Fruit fly (Drosophila melanogaster) whole organism, embryonic: ENCODE data around the gene CG11178.

ENCODE experiments used
- BtbVII ChIP-seq: fragments of 200-800 bp; sonication (Bioruptor generic); optimal IDR thresholded peaks from 3 replicates; lab custom pipeline; 2017; ENCODE audit warnings: missing biosample characterization, mild to moderate bottlenecking, missing genetic modification characterization
- CG10431 ChIP-seq: fragments of 200-800 bp; sonication (Bioruptor generic); optimal IDR thresholded peaks from 3 replicates; lab custom pipeline; 2018; ENCODE audit warnings: missing biosample characterization, mild to moderate bottlenecking, missing genetic modification characterization
- CG11398 ChIP-seq: fragments of 200-800 bp; sonication (Bioruptor generic); optimal IDR thresholded peaks from 2 replicates; lab custom pipeline; 2016; ENCODE audit warnings: missing biosample characterization, missing genetic modification characterization
- CG12659 ChIP-seq: fragments of 200-800 bp; sonication (Bioruptor generic); optimal IDR thresholded peaks from 3 replicates; lab custom pipeline; 2017; ENCODE audit warnings: mild to moderate bottlenecking, missing biosample characterization, missing genetic modification reagents, missing genetic modification characterization
- CG14014 ChIP-seq: fragments of 200-800 bp; sonication (Bioruptor generic); IDR thresholded peaks from 2 replicates; pipeline ENCODE4 v1.3.6; 2022; ENCODE audit warnings: missing biosample characterization, missing genetic modification characterization
- CG15011 ChIP-seq: fragments of 200-800 bp; sonication (Bioruptor generic); optimal IDR thresholded peaks from 3 replicates; lab custom pipeline; 2018; ENCODE audit warnings: missing biosample characterization, mild to moderate bottlenecking, missing genetic modification characterization
- CG15073 ChIP-seq: fragments of 200-800 bp; sonication (Bioruptor generic); optimal IDR thresholded peaks from 2 replicates; lab custom pipeline; 2016; ENCODE audit warnings: missing biosample characterization, missing genetic modification characterization
- CG15514 ChIP-seq: fragments of 200-800 bp; sonication (Bioruptor generic); optimal IDR thresholded peaks from 3 replicates; lab custom pipeline; 2017; ENCODE audit warnings: missing biosample characterization, missing genetic modification characterization, mild to moderate bottlenecking, moderate library complexity, missing genetic modification reagents
- CG17361 ChIP-seq: fragments of 200-800 bp; sonication (Bioruptor generic); IDR thresholded peaks from 3 replicates; pipeline ENCODE4 v1.3.6; 2022; ENCODE audit warnings: missing biosample characterization, missing genetic modification characterization
- CG18619 ChIP-seq: fragments of 200-800 bp; sonication (Bioruptor generic); optimal IDR thresholded peaks from 3 replicates; lab custom pipeline; 2017; ENCODE audit warnings: missing biosample characterization, mild to moderate bottlenecking, missing genetic modification characterization
- CG2129 ChIP-seq: fragments of 200-800 bp; sonication (Bioruptor generic); IDR thresholded peaks from 2 replicates; pipeline ENCODE4 v1.3.6; 2022; ENCODE audit warnings: missing biosample characterization, missing genetic modification characterization; ENCODE audit not compliant: partially characterized antibody
- CG3065 ChIP-seq: fragments of 200-800 bp; sonication (Bioruptor generic); optimal IDR thresholded peaks from 2 replicates; lab custom pipeline; 2016; ENCODE audit warnings: missing biosample characterization, missing genetic modification characterization
- CG31388 ChIP-seq: fragments of 200-800 bp; sonication (Bioruptor generic); optimal IDR thresholded peaks from 2 replicates; lab custom pipeline; 2016; ENCODE audit warnings: missing biosample characterization, missing genetic modification characterization
- CG34422 ChIP-seq: fragments of 200-800 bp; sonication (Bioruptor generic); IDR thresholded peaks from 3 replicates; pipeline ENCODE4 v1.3.6; 2022; ENCODE audit warnings: missing biosample characterization, missing genetic modification characterization
- CG4820 ChIP-seq: fragments of 200-800 bp; sonication (Bioruptor generic); optimal IDR thresholded peaks from 3 replicates; lab custom pipeline; 2016; ENCODE audit warnings: missing biosample characterization, missing genetic modification characterization
- CG6272 ChIP-seq: fragments of 200-800 bp; sonication (Bioruptor generic); IDR thresholded peaks from 2 replicates; pipeline ENCODE4 v1.3.6; 2022; ENCODE audit warnings: missing biosample characterization, missing genetic modification characterization
- CG7372 ChIP-seq: fragments of 200-800 bp; sonication (Bioruptor generic); IDR thresholded peaks from 2 replicates; pipeline ENCODE4 v1.3.6; 2022; ENCODE audit warnings: missing biosample characterization, missing genetic modification characterization
- CG9437 ChIP-seq: fragments of 200-800 bp; sonication (Bioruptor generic); optimal IDR thresholded peaks from 2 replicates; lab custom pipeline; 2018; ENCODE audit warnings: missing biosample characterization, mild to moderate bottlenecking, missing genetic modification characterization
- Dll ChIP-seq: fragments of 200-800 bp; sonication (Bioruptor generic); IDR thresholded peaks from 4 replicates; pipeline ENCODE4 v1.3.6; 2022; ENCODE audit warnings: missing biosample characterization, missing genetic modification characterization; ENCODE audit not compliant: partially characterized antibody
- Drgx ChIP-seq: fragments of 200-800 bp; sonication (Bioruptor generic); IDR thresholded peaks from 2 replicates; pipeline ENCODE4 v1.3.6; 2022; ENCODE audit warnings: missing biosample characterization, missing genetic modification characterization
- Ets97D ChIP-seq: fragments of 200-800 bp; sonication (Bioruptor generic); optimal IDR thresholded peaks from 3 replicates; lab custom pipeline; 2016; ENCODE audit warnings: missing biosample characterization, missing genetic modification characterization
- Fer3 ChIP-seq: fragments of 200-800 bp; sonication (Bioruptor generic); optimal IDR thresholded peaks from 2 replicates; lab custom pipeline; 2018; ENCODE audit warnings: missing biosample characterization, mild to moderate bottlenecking, missing genetic modification characterization, moderate library complexity
- HLH3B ChIP-seq: fragments of 200-800 bp; sonication (Bioruptor generic); IDR thresholded peaks from 2 replicates; pipeline ENCODE4 v1.3.6; 2022; ENCODE audit warnings: missing biosample characterization, missing genetic modification characterization
- Hr3 ChIP-seq: fragments of 200-800 bp; sonication (Bioruptor generic); optimal IDR thresholded peaks from 3 replicates; lab custom pipeline; 2016; ENCODE audit warnings: missing biosample characterization, missing genetic modification characterization
- Mrtf ChIP-seq: fragments of 200-800 bp; sonication (Bioruptor generic); IDR thresholded peaks from 3 replicates; pipeline ENCODE4 v1.3.6; 2022; ENCODE audit warnings: missing biosample characterization, missing genetic modification characterization
- Neu2 ChIP-seq: fragments of 200-800 bp; sonication (Bioruptor generic); optimal IDR thresholded peaks from 3 replicates; lab custom pipeline; 2016; ENCODE audit warnings: missing biosample characterization, missing genetic modification characterization, borderline replicate concordance
- Sox102F ChIP-seq: fragments of 200-800 bp; sonication (Bioruptor generic); optimal IDR thresholded peaks from 2 replicates; lab custom pipeline; 2018; ENCODE audit warnings: missing biosample characterization, mild to moderate bottlenecking, missing genetic modification characterization, moderate library complexity
- Sry-δ ChIP-seq: fragments of 200-800 bp; sonication (Bioruptor generic); optimal IDR thresholded peaks from 2 replicates; lab custom pipeline; 2016; ENCODE audit warnings: missing biosample characterization, missing genetic modification characterization
- Vsx1 ChIP-seq: fragments of 200-800 bp; sonication (Bioruptor generic); optimal IDR thresholded peaks from 2 replicates; lab custom pipeline; 2017; ENCODE audit warnings: missing biosample characterization, mild to moderate bottlenecking, missing genetic modification characterization, missing genetic modification reagents
- az2 ChIP-seq: fragments of 200-800 bp; sonication (Bioruptor generic); optimal IDR thresholded peaks from 3 replicates; lab custom pipeline; 2016; ENCODE audit warnings: missing biosample characterization, missing genetic modification characterization
- bsh ChIP-seq, 2 experiments: fragments of 200-800 bp; sonication (Bioruptor generic); optimal IDR thresholded peaks; 2 replicates each; lab custom pipeline; 2017 to 2018; ENCODE audit warnings: mild to moderate bottlenecking in 2 of 2, missing biosample characterization in 2 of 2, missing genetic modification characterization in 2 of 2, moderate library complexity in 1 of 2
- caup ChIP-seq: fragments of 200-800 bp; sonication (Bioruptor generic); optimal IDR thresholded peaks from 3 replicates; lab custom pipeline; 2017; ENCODE audit warnings: missing biosample characterization, mild to moderate bottlenecking, missing genetic modification characterization, moderate library complexity; ENCODE audit not compliant: severe bottlenecking
- fru ChIP-seq: fragments of >200 bp; optimal IDR thresholded peaks from 2 replicates; lab custom pipeline; 2017
- gem ChIP-seq: fragments of 200-800 bp; sonication (Bioruptor generic); optimal IDR thresholded peaks from 2 replicates; lab custom pipeline; 2019; ENCODE audit warnings: missing biosample characterization, mild to moderate bottlenecking, missing genetic modification characterization, moderate library complexity
- gfzf ChIP-seq: fragments of 200-800 bp; sonication (Bioruptor generic); optimal IDR thresholded peaks from 2 replicates; lab custom pipeline; 2016; ENCODE audit warnings: missing biosample characterization, mild to moderate bottlenecking, missing genetic modification characterization, moderate library complexity
- hkb ChIP-seq, 2 experiments: fragments of 200-800 bp in 1 of 2; fragments of >200 bp in 1 of 2; sonication (Bioruptor generic) in 1 of 2; IDR thresholded peaks in 1 of 2; optimal IDR thresholded peaks in 1 of 2; 2 replicates each; pipeline versions ENCODE4 v1.3.6 to Lab custom; 2017 to 2022; ENCODE audit warnings: missing biosample characterization in 1 of 2, missing genetic modification characterization in 1 of 2
- ind ChIP-seq: fragments of 200-800 bp; sonication (Bioruptor generic); optimal IDR thresholded peaks from 3 replicates; lab custom pipeline; 2016; ENCODE audit warnings: missing biosample characterization, missing genetic modification characterization
- inv ChIP-seq: fragments of 200-800 bp; sonication (Bioruptor generic); IDR thresholded peaks from 2 replicates; pipeline ENCODE4 v1.3.6; 2022; ENCODE audit warnings: missing biosample characterization, missing genetic modification characterization; ENCODE audit not compliant: partially characterized antibody
- klu ChIP-seq: fragments of 200-800 bp; sonication (Bioruptor generic); IDR thresholded peaks from 2 replicates; pipeline ENCODE4 v1.3.6; 2022; ENCODE audit warnings: missing biosample characterization, missing genetic modification characterization
- luna ChIP-seq: fragments of 200-800 bp; sonication (Bioruptor generic); optimal IDR thresholded peaks from 2 replicates; lab custom pipeline; 2016; ENCODE audit warnings: missing biosample characterization, missing genetic modification characterization
- maf-S ChIP-seq: fragments of 200-800 bp; sonication (Bioruptor generic); optimal IDR thresholded peaks from 2 replicates; lab custom pipeline; 2016; ENCODE audit warnings: missing biosample characterization, missing genetic modification characterization
- oc ChIP-seq: fragments of 200-800 bp; sonication (Bioruptor generic); optimal IDR thresholded peaks from 2 replicates; lab custom pipeline; 2018; ENCODE audit warnings: missing biosample characterization, mild to moderate bottlenecking, missing genetic modification characterization, moderate library complexity
- odd ChIP-seq: fragments of 200-800 bp; sonication (Bioruptor generic); optimal IDR thresholded peaks from 2 replicates; lab custom pipeline; 2017; ENCODE audit warnings: missing biosample characterization, mild to moderate bottlenecking, missing genetic modification characterization
- ro ChIP-seq: fragments of 200-800 bp; sonication (Bioruptor generic); IDR thresholded peaks from 2 replicates; pipeline ENCODE4 v1.3.6; 2022; ENCODE audit warnings: missing biosample characterization, missing genetic modification characterization
- sqz ChIP-seq: fragments of 200-800 bp; sonication (Bioruptor generic); optimal IDR thresholded peaks from 3 replicates; lab custom pipeline; 2018; ENCODE audit warnings: missing biosample characterization, mild to moderate bottlenecking, missing genetic modification characterization
- sug ChIP-seq: fragments of 200-800 bp; optimal IDR thresholded peaks from 2 replicates; lab custom pipeline; 2019; ENCODE audit warnings: missing biosample characterization, mild to moderate bottlenecking, missing genetic modification characterization, moderate library complexity
- unc-4 ChIP-seq: fragments of 200-800 bp; sonication (Bioruptor generic); IDR thresholded peaks from 2 replicates; pipeline ENCODE4 v1.3.6; 2022; ENCODE audit warnings: missing biosample characterization, missing genetic modification characterization; ENCODE audit not compliant: partially characterized antibody
- usp ChIP-seq: fragments of >200 bp; optimal IDR thresholded peaks from 2 replicates; lab custom pipeline; 2017; ENCODE audit warnings: missing biosample characterization, missing genetic modification characterization
- zen ChIP-seq: fragments of 200-800 bp; sonication (Bioruptor generic); optimal IDR thresholded peaks from 3 replicates; lab custom pipeline; 2018; ENCODE audit warnings: missing biosample characterization, mild to moderate bottlenecking, missing genetic modification characterization, moderate library complexity
- zfh2 ChIP-seq: fragments of 200-800 bp; sonication (Bioruptor generic); optimal IDR thresholded peaks from 2 replicates; lab custom pipeline; 2016; ENCODE audit warnings: missing biosample characterization, missing genetic modification characterization

The CG11178 gene

DNA sequence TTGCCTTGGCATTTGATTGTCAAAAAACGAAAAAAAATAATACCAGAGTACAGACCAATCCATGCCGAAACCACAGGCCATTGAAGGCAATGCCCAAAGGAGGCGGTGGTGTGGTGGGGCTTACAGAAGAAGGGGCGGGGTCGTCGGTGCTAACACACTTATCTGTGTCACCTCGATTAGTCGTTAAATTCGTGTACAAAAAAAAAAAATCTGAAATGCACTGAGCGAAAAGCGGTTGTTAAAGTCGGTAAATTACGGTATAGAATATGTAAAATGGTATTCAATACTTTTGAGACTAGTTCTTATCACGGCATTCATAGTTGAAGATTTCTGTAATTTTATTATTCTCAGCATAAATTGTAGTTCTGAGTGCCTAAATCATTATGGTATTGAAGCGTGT is 38.5 kb downstream of the CG11178 start (continued):
- no peak for TF ChIP-seq CG2129 (GFP tag; lab: Robert Waterston, UW)
- TF ChIP-seq CG10431 (GFP tag; lab: Kevin White, UChicago): no peak
- TF ChIP-seq oc (tag; lab: Kevin White, UChicago): no peak
- no peak for TF ChIP-seq zfh2 (GFP tag; lab: Kevin White, UChicago)
- TF ChIP-seq sug (tag; lab: Kevin White, UChicago): peak; percentile 67
- no peak for TF ChIP-seq CG31388 (GFP tag; lab: Kevin White, UChicago)
- TF ChIP-seq CG14014 (GFP tag; lab: Robert Waterston, UW): peak; percentile 38; the same call in 1 of the 2 replicates
- peak; percentile 63 for TF ChIP-seq Sox102F (GFP tag; lab: Kevin White, UChicago)
- TF ChIP-seq CG15011 (GFP tag; lab: Kevin White, UChicago): peak; percentile 30
- TF ChIP-seq Ets97D: peak; percentile 3
- peak; percentile 60 for TF ChIP-seq CG17361 (GFP tag; lab: Robert Waterston, UW)
- 0 out of 2 replicates have a peak, but pooled peaks have one; percentile 14 for TF ChIP-seq Drgx (GFP tag; lab: Robert Waterston, UW)
- TF ChIP-seq maf-S (GFP tag; lab: Kevin White, UChicago): no peak
- TF ChIP-seq CG12659 (GFP tag; lab: Kevin White, UChicago): peak; percentile 37
- peak; percentile 19 for TF ChIP-seq CG9437 (GFP tag; lab: Kevin White, UChicago)
- TF ChIP-seq Mrtf (GFP tag; lab: Robert Waterston, UW): no peak
- TF ChIP-seq CG15073 (GFP tag; lab: Kevin White, UChicago): no peak
- peak; percentile 54 for TF ChIP-seq HLH3B (GFP tag; lab: Robert Waterston, UW)
- TF ChIP-seq Neu2 (GFP tag; lab: Kevin White, UChicago): no peak
- peak; percentile 84 for TF ChIP-seq sqz (GFP tag; lab: Kevin White, UChicago)
- no peak for TF ChIP-seq hkb (optimal IDR thresholded peaks at IDR 0.05; lab: Kevin White, UChicago)
- peak; percentile 66 for TF ChIP-seq hkb (GFP tag; IDR thresholded peaks at IDR 0.05; lab: Robert Waterston, UW)
- TF ChIP-seq zen (tag; lab: Kevin White, UChicago): peak; percentile 26
- no peak for TF ChIP-seq unc-4 (GFP tag; lab: Robert Waterston, UW)
- peak; percentile 75 for TF ChIP-seq CG34422 (GFP tag; lab: Robert Waterston, UW)
- no peak for TF ChIP-seq Sry-δ (GFP tag; lab: Kevin White, UChicago)
- peak; percentile 37; the same call in 1 of the 2 replicates for TF ChIP-seq CG6272 (GFP tag; lab: Robert Waterston, UW)
- peak; percentile 63 for TF ChIP-seq ind (GFP tag; lab: Kevin White, UChicago)
- peak; percentile 1 for TF ChIP-seq CG18619 (GFP tag; lab: Kevin White, UChicago)
- no peak for TF ChIP-seq fru (lab: Kevin White, UChicago)
- no peak for TF ChIP-seq luna
- peak; percentile 48 for TF ChIP-seq az2 (GFP tag; lab: Kevin White, UChicago)
- peak; percentile 54 for TF ChIP-seq CG4820 (GFP tag; lab: Kevin White, UChicago)
- TF ChIP-seq odd (GFP tag; lab: Kevin White, UChicago): no peak
- TF ChIP-seq ro (GFP tag; lab: Robert Waterston, UW): no peak
- peak; percentile 35 for TF ChIP-seq Hr3 (GFP tag; lab: Kevin White, UChicago)
- TF ChIP-seq CG15514 (GFP tag; lab: Kevin White, UChicago): peak; percentile 28
- no peak for TF ChIP-seq CG11398 (GFP tag; lab: Kevin White, UChicago)
- TF ChIP-seq Fer3 (tag; lab: Kevin White, UChicago): peak; percentile 51
- no peak for TF ChIP-seq Dll
- TF ChIP-seq gem (tag; lab: Kevin White, UChicago): peak; percentile 64
- TF ChIP-seq CG7372 (GFP tag; lab: Robert Waterston, UW): no peak
- TF ChIP-seq usp (GFP tag; lab: Kevin White, UChicago): no peak
- peak; percentile 44 for TF ChIP-seq caup
- TF ChIP-seq klu (GFP tag; lab: Robert Waterston, UW): no peak
- TF ChIP-seq gfzf (GFP tag; lab: Kevin White, UChicago): no peak
- peak in 1 of 2 experiments; percentile 80 for TF ChIP-seq bsh (GFP tag; optimal IDR thresholded peaks at IDR 0.05; lab: Kevin White, UChicago)
- TF ChIP-seq Vsx1 (GFP tag; lab: Kevin White, UChicago): peak; percentile 6
- no peak for TF ChIP-seq BtbVII (GFP tag; lab: Kevin White, UChicago)
- no peak for TF ChIP-seq inv (GFP tag; lab: Robert Waterston, UW)
- no peak for TF ChIP-seq CG3065 (GFP tag; lab: Kevin White, UChicago)
